Worm (Caenorhabditis elegans) whole organism, L4/young adult: ENCODE measurements around the gene T24B8.7.

Experiments used
- W03F9.2 ChIP-seq: fragments of 150-350 bp; optimal IDR thresholded peaks from 2 replicates; lab custom pipeline; 2014; ENCODE audit warnings: missing biosample characterization, missing genetic modification characterization
- dao-5 ChIP-seq: sonication (generic microtip); optimal IDR thresholded peaks from 2 replicates; lab custom pipeline; 2016; ENCODE audit warnings: missing genotype, missing genetic modification characterization, moderate library complexity, missing compliant biosample characterization
- him-1 ChIP-seq: sonication (generic microtip); optimal IDR thresholded peaks from 2 replicates; lab custom pipeline; 2016; ENCODE audit warnings: missing genotype, missing genetic modification reagents, missing genetic modification characterization, missing compliant biosample characterization

DNA sequence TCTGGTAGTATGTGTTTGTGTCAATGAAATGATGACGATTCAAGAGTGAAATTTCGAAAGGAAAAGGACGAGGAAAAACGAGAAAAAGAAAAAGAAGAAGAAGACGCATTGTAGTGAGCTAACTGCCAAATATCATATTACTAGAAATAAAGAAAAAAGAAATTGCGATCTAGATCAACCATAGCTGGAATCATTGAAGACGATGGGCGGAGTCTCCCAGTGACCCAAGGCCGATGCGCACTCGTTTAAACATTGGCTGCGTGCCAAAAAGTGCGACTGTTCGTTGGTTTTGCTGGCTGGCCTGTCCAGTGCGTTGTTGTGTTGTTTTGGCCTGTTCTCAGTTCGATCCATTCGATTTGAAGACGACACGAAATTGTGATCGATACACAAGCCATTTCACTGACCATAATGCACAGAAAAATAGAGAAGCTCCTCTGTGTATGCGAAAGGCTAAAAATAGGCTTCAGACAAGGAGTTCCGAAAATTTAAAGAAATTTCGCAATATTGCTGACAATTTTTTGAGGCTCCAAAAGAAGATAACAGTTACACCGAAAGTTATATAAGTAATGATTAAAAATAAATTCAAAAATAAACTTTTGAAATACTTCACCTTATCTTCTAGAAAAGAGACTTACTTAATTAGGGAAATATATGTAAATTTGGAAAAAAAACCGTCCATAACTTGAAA, 8.9 kb upstream of the T24B8.7 start:
- TF ChIP-seq him-1 (tag; lab: Kevin White, UChicago) (no peak), W03F9.2 (tag; lab: Kevin White, UChicago) (no peak), dao-5 (tag; lab: Kevin White, UChicago) (no peak)
